Fruit fly (Drosophila melanogaster) Kc167 (cell line): ENCODE results near the gene CG5500.

Source experiments
- Myc ChIP-seq: fragments of >200 bp; optimal IDR thresholded peaks from 2 replicates; lab custom pipeline; 2017; ENCODE audit warnings: missing external identifiers
- ttk ChIP-seq: sonication (Bioruptor generic); optimal IDR thresholded peaks from 2 replicates; lab custom pipeline; 2017; ENCODE audit warnings: missing external identifiers

dm6 chr3R:26908750-26909149 lies 32.3 kb downstream of the CG5500 start:
- no peak for TF ChIP-seq ttk (lab: Kevin White, UChicago)
- TF ChIP-seq Myc (lab: Kevin White, UChicago), result no peak
